Comparison of ENCODE assay signal across 2 worm cellular contexts in the genomic region with DNA sequence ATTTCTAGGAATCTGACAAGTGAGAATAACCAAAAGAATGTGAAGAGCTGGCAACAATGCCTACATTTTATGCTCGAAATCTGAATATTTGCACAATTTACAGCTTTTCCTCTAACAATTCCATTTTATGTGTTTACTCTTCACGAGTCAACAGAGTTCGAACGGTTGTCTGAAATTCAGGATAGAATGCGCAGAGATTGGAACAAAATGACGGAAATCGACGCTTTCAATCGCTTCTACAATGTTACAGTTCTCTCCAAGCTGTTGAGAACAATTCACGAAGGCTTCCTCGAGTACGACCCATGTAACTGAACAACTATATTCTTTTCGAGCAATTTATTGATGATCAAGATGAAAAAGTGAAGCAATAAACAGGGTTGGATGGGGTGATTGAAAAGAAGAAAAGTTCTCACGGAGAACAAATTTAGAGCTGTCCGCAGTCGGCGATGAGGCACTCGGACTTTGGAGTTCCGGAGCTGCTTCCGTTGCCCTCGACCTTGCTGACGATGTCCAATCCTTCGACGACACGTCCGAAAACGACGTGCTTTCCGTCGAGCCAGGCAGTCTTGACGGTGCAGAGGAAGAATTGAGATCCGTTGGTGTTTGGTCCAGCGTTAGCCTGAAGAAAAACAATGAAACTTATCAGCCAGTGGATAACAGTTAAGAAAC.
TF ChIP-seq lines count a peak whose summit lies in the region.

TSS of gene Y75B12B.3 (minus strand) at position 21 of the 669 bp plus-strand sequence.

TF ChIP-seq in whole organism, L4 larva, 104 proteins besides CTCF, POLR2A, EP300 and RAD21 (continued from another document):
- TF ChIP-seq pha-4 (GFP tag; IDR thresholded peaks at IDR 0.05; lab: Robert Waterston, UW) (no peak; the same call in 1 of the 2 replicates), pha-4 (tag; optimal IDR thresholded peaks at IDR 0.05; lab: Kevin White, UChicago) (no peak), lim-7 (GFP tag; IDR thresholded peaks at IDR 0.05; lab: Robert Waterston, UW) (0 out of 2 replicates have a peak, but pooled peaks have one; percentile 48), ceh-82 (tag; optimal IDR thresholded peaks at IDR 0.05; lab: Kevin White, UChicago) (no peak), lin-29 (GFP tag; IDR thresholded peaks at IDR 0.05; lab: Robert Waterston, UW) (no peak), T26A8.4 (GFP tag; IDR thresholded peaks at IDR 0.05; lab: Robert Waterston, UW) (no peak), lsy-2 (tag; optimal IDR thresholded peaks at IDR 0.05; lab: Kevin White, UChicago) (peak in 1 of 2 experiments; percentile 1), zfp-2 (tag; optimal IDR thresholded peaks at IDR 0.05; lab: Kevin White, UChicago) (no peak), R02D3.7 (tag; optimal IDR thresholded peaks at IDR 0.05; lab: Kevin White, UChicago) (no peak), pqm-1 (tag; optimal IDR thresholded peaks at IDR 0.05; lab: Kevin White, UChicago) (no peak), ztf-11 (tag; optimal IDR thresholded peaks at IDR 0.05; lab: Kevin White, UChicago) (no peak), daf-12 (tag; optimal IDR thresholded peaks at IDR 0.05; lab: Kevin White, UChicago) (no peak), php-3 (GFP tag; IDR thresholded peaks at IDR 0.05; lab: Robert Waterston, UW) (no peak), daf-19 (GFP tag; conservative IDR thresholded peaks at IDR 0.05; lab: Robert Waterston, UW) (no peak), skn-1 (tag; optimal IDR thresholded peaks at IDR 0.05; lab: Kevin White, UChicago) (no peak)

TF ChIP-seq in whole organism, young adult, 124 proteins besides CTCF, POLR2A, EP300 and RAD21 (continued from another document):
- TF ChIP-seq gei-17 (GFP tag; optimal IDR thresholded peaks at IDR 0.05; lab: Kevin White, UChicago): no peak
- no peak for TF ChIP-seq zim-3 (tag; optimal IDR thresholded peaks at IDR 0.05; lab: Kevin White, UChicago)
- peak in 1 of 2 experiments; percentile 22 for TF ChIP-seq rec-8 (tag; optimal IDR thresholded peaks at IDR 0.05; lab: Kevin White, UChicago)
- no peak for TF ChIP-seq akir-1 (GFP tag; optimal IDR thresholded peaks at IDR 0.05; lab: Kevin White, UChicago)
- no peak for TF ChIP-seq egl-18 (GFP tag; IDR thresholded peaks at IDR 0.05; lab: Robert Waterston, UW)
- no peak for TF ChIP-seq bed-2 (GFP tag; IDR thresholded peaks at IDR 0.05; lab: Robert Waterston, UW)
